Fruit fly (Drosophila melanogaster): ENCODE data around the gene CG43774.

The CG43774 gene

dm6 chr2L:4031203-4032096 is 23.0 kb downstream of the CG43774 start, which contains the start of gene ed (continued):
- TF ChIP-seq CG4328 (GFP tag; optimal IDR thresholded peaks at IDR 0.05) (no peak), NC2α (GFP tag; optimal IDR thresholded peaks at IDR 0.05) (no peak), lmd (GFP tag; IDR thresholded peaks at IDR 0.05) (no peak), Hr78 (GFP tag; optimal IDR thresholded peaks at IDR 0.05) (no peak), CG12769 (tag; optimal IDR thresholded peaks at IDR 0.05) (peak; percentile 15), CG43689 (GFP tag; IDR thresholded peaks at IDR 0.05) (no peak), CG1647 (GFP tag; optimal IDR thresholded peaks at IDR 0.05) (no peak), sim (GFP tag; IDR thresholded peaks at IDR 0.05) (no peak), CG3847 (GFP tag; IDR thresholded peaks at IDR 0.05) (no peak), row (GFP tag; IDR thresholded peaks at IDR 0.05) (no peak), Dip2 (GFP tag; IDR thresholded peaks at IDR 0.05) (no peak), Fer3 (tag; optimal IDR thresholded peaks at IDR 0.05) (no peak), CG7987 (GFP tag; optimal IDR thresholded peaks at IDR 0.05) (peak; percentile 18), CG1603 (tag; optimal IDR thresholded peaks at IDR 0.05) (peak; percentile 9), Abd-B (GFP tag; optimal IDR thresholded peaks at IDR 0.05) (no peak), CG8281 (tag; optimal IDR thresholded peaks at IDR 0.05) (no peak), CG12391 (tag; optimal IDR thresholded peaks at IDR 0.05) (no peak), CoRest (tag; optimal IDR thresholded peaks at IDR 0.05) (peak; percentile 28), da (GFP tag; optimal IDR thresholded peaks at IDR 0.05) (no peak), ewg (GFP tag; optimal IDR thresholded peaks at IDR 0.05) (no peak), Dip3 (GFP tag; optimal IDR thresholded peaks at IDR 0.05) (no peak), Meics (GFP tag; optimal IDR thresholded peaks at IDR 0.05) (no peak), CG15479 (GFP tag; optimal IDR thresholded peaks at IDR 0.05) (peak; percentile 93), CrebB (tag; optimal IDR thresholded peaks at IDR 0.05) (no peak), croc (GFP tag; conservative IDR thresholded peaks at IDR 0.05) (no peak), fd96Cb (tag; optimal IDR thresholded peaks at IDR 0.05) (no peak), sd (tag; optimal IDR thresholded peaks at IDR 0.05) (no peak), fd64A (GFP tag; optimal IDR thresholded peaks at IDR 0.05) (no peak), Hsf (GFP tag; optimal IDR thresholded peaks at IDR 0.05) (no peak), CG4404 (GFP tag; IDR thresholded peaks at IDR 0.05) (no peak), zf30C (GFP tag; optimal IDR thresholded peaks at IDR 0.05) (no peak), CG11560 (tag; IDR thresholded peaks at IDR 0.05) (no peak), bsh (GFP tag; optimal IDR thresholded peaks at IDR 0.05) (no peak), sisA (GFP tag; IDR thresholded peaks at IDR 0.05) (no peak), cato (GFP tag; optimal IDR thresholded peaks at IDR 0.05; ENCODE audit: borderline replicate concordance) (no peak), Poxn (GFP tag; IDR thresholded peaks at IDR 0.05) (no peak), CG7745 (tag; optimal IDR thresholded peaks at IDR 0.05) (no peak), CG34376 (GFP tag; optimal IDR thresholded peaks at IDR 0.05) (no peak), CG14667 (GFP tag; IDR thresholded peaks at IDR 0.05) (no peak), Hmx (GFP tag; optimal IDR thresholded peaks at IDR 0.05) (no peak), Mad (GFP tag; optimal IDR thresholded peaks at IDR 0.05) (peak; percentile 18), CG7786 (GFP tag; optimal IDR thresholded peaks at IDR 0.05) (no peak), Tbp (GFP tag; optimal IDR thresholded peaks at IDR 0.05) (no peak), CG10543 (GFP tag; optimal IDR thresholded peaks at IDR 0.05) (peak; percentile 5), repo (GFP tag; optimal IDR thresholded peaks at IDR 0.05) (no peak), CG7271 (tag; optimal IDR thresholded peaks at IDR 0.05) (no peak), Nf-YA (GFP tag; IDR thresholded peaks at IDR 0.05) (no peak), ase (GFP tag; IDR thresholded peaks at IDR 0.05) (no peak), zfh2 (GFP tag; optimal IDR thresholded peaks at IDR 0.05) (no peak), CG15011 (GFP tag; optimal IDR thresholded peaks at IDR 0.05) (no peak)
